Worm (Caenorhabditis elegans) whole organism, L2 larva: ENCODE results near the gene C08F11.17.

ENCODE experiments used
- F13H6.1 ChIP-seq: sonication (generic microtip); optimal IDR thresholded peaks from 2 replicates; lab custom pipeline; 2016; ENCODE audit warnings: missing genetic modification characterization, missing compliant biosample characterization
- R02D3.7 ChIP-seq: fragments of 150-350 bp; optimal IDR thresholded peaks from 2 replicates; lab custom pipeline; 2014; ENCODE audit warnings: missing biosample characterization, missing genetic modification characterization
- Y55F3AM.14 ChIP-seq: fragments of 200-800 bp; sonication (Bioruptor generic); optimal IDR thresholded peaks from 2 replicates; lab custom pipeline; 2018; ENCODE audit warnings: mild to moderate bottlenecking, missing genetic modification characterization, missing compliant biosample characterization
- ZK546.5 ChIP-seq: sonication (generic microtip); optimal IDR thresholded peaks from 2 replicates; lab custom pipeline; 2017; ENCODE audit warnings: missing biosample characterization, missing genetic modification characterization
- alr-1 ChIP-seq: fragments of 150-350 bp; optimal IDR thresholded peaks from 2 replicates; lab custom pipeline; 2014; ENCODE audit warnings: missing biosample characterization, missing genetic modification characterization
- aly-2 ChIP-seq: fragments of 150-350 bp; optimal IDR thresholded peaks from 2 replicates; lab custom pipeline; 2014; ENCODE audit warnings: missing biosample characterization, missing genetic modification characterization
- blmp-1 ChIP-seq: sonication (generic microtip); optimal IDR thresholded peaks from 2 replicates; lab custom pipeline; 2017; ENCODE audit warnings: missing genetic modification characterization, mild to moderate bottlenecking, missing compliant biosample characterization, antibody characterized with exemption, moderate library complexity; ENCODE audit not compliant: insufficient read depth
- crh-2 ChIP-seq: sonication (generic microtip); optimal IDR thresholded peaks from 2 replicates; lab custom pipeline; 2017; ENCODE audit warnings: missing biosample characterization, missing genetic modification characterization
- dmd-4 ChIP-seq: sonication (generic microtip); optimal IDR thresholded peaks from 2 replicates; lab custom pipeline; 2017; ENCODE audit warnings: missing biosample characterization, missing genetic modification characterization
- egl-27 ChIP-seq: sonication (generic microtip); optimal IDR thresholded peaks from 3 replicates; lab custom pipeline; 2017; ENCODE audit warnings: missing biosample characterization, missing genetic modification reagents, missing genetic modification characterization
- elt-3 ChIP-seq: sonication (generic microtip); optimal IDR thresholded peaks from 2 replicates; lab custom pipeline; 2017; ENCODE audit warnings: missing biosample characterization, missing genetic modification characterization
- fos-1 ChIP-seq: fragments of 150-350 bp; optimal IDR thresholded peaks from 2 replicates; lab custom pipeline; 2014; ENCODE audit warnings: missing biosample characterization, missing genetic modification characterization
- gmeb-1 ChIP-seq: fragments of 150-350 bp; optimal IDR thresholded peaks from 2 replicates; lab custom pipeline; 2014; ENCODE audit warnings: missing biosample characterization, missing genetic modification characterization
- lin-13 ChIP-seq: fragments of 150-350 bp; optimal IDR thresholded peaks from 2 replicates; lab custom pipeline; 2014; ENCODE audit warnings: missing biosample characterization, missing genetic modification reagents, missing genetic modification characterization
- lin-39 ChIP-seq: fragments of 150-350 bp; optimal IDR thresholded peaks from 2 replicates; lab custom pipeline; 2014; ENCODE audit warnings: missing biosample characterization, missing genetic modification reagents, missing genetic modification characterization
- mab-5 ChIP-seq: fragments of 150-350 bp; optimal IDR thresholded peaks from 2 replicates; lab custom pipeline; 2014; ENCODE audit warnings: missing biosample characterization, missing genetic modification characterization
- mbf-1 ChIP-seq: sonication (generic microtip); optimal IDR thresholded peaks from 2 replicates; lab custom pipeline; 2017; ENCODE audit warnings: missing biosample characterization, missing genetic modification characterization
- mdl-1 ChIP-seq, 2 experiments: fragments of 150-350 bp in 1 of 2; sonication (generic microtip) in 1 of 2; optimal IDR thresholded peaks; 2 replicates each; lab custom pipeline; 2017; ENCODE audit warnings: missing biosample characterization in 2 of 2, missing genetic modification characterization in 2 of 2
- nhr-11 ChIP-seq: fragments of 150-350 bp; optimal IDR thresholded peaks from 2 replicates; lab custom pipeline; 2014; ENCODE audit warnings: missing biosample characterization, missing genetic modification characterization
- nhr-12 ChIP-seq: fragments of 150-350 bp; optimal IDR thresholded peaks from 2 replicates; lab custom pipeline; 2014; ENCODE audit warnings: missing biosample characterization, missing genetic modification characterization
- nhr-129 ChIP-seq: fragments of 150-350 bp; optimal IDR thresholded peaks from 2 replicates; lab custom pipeline; 2014; ENCODE audit warnings: missing biosample characterization, missing genetic modification characterization
- nhr-21 ChIP-seq: fragments of 150-350 bp; optimal IDR thresholded peaks from 2 replicates; lab custom pipeline; 2014; ENCODE audit warnings: missing biosample characterization, missing genetic modification characterization
- nhr-237 ChIP-seq: fragments of 150-350 bp; optimal IDR thresholded peaks from 2 replicates; lab custom pipeline; 2014; ENCODE audit warnings: missing biosample characterization, missing genetic modification characterization
- nhr-77 ChIP-seq: fragments of 150-350 bp; optimal IDR thresholded peaks from 2 replicates; lab custom pipeline; 2014; ENCODE audit warnings: missing biosample characterization, missing genetic modification characterization
- peb-1 ChIP-seq: fragments of 150-350 bp; optimal IDR thresholded peaks from 2 replicates; lab custom pipeline; 2014; ENCODE audit warnings: missing biosample characterization, missing genetic modification characterization
- skn-1 ChIP-seq: sonication (generic microtip); optimal IDR thresholded peaks from 2 replicates; lab custom pipeline; 2017; ENCODE audit warnings: missing biosample characterization, missing genetic modification characterization
- sma-3 ChIP-seq: sonication (generic microtip); optimal IDR thresholded peaks from 2 replicates; lab custom pipeline; 2016; ENCODE audit warnings: missing genetic modification reagents, missing genetic modification characterization, missing compliant biosample characterization
- sma-9 ChIP-seq, 2 experiments: fragments of 150-350 bp in 1 of 2; sonication (generic microtip) in 1 of 2; optimal IDR thresholded peaks; 2 replicates each; lab custom pipeline; 2014 to 2016; ENCODE audit warnings: missing genetic modification characterization in 2 of 2, mild to moderate bottlenecking in 1 of 2, missing biosample characterization in 1 of 2, missing compliant biosample characterization in 1 of 2, missing genetic modification reagents in 1 of 2, moderate library complexity in 1 of 2
- snpc-4 ChIP-seq: fragments of 150-350 bp; optimal IDR thresholded peaks from 2 replicates; lab custom pipeline; 2014; ENCODE audit warnings: missing biosample characterization, missing genetic modification characterization
- unc-39 ChIP-seq: fragments of 150-350 bp; optimal IDR thresholded peaks from 2 replicates; lab custom pipeline; 2014; ENCODE audit warnings: missing biosample characterization, missing genetic modification characterization
- unc-62 ChIP-seq: fragments of 150-350 bp; optimal IDR thresholded peaks from 2 replicates; lab custom pipeline; 2014; ENCODE audit warnings: missing biosample characterization, missing genetic modification reagents, missing genetic modification characterization
- ztf-11 ChIP-seq: sonication (generic microtip); optimal IDR thresholded peaks from 2 replicates; lab custom pipeline; 2017; ENCODE audit warnings: missing biosample characterization, missing genetic modification characterization
- ztf-4 ChIP-seq: fragments of 150-350 bp; optimal IDR thresholded peaks from 2 replicates; lab custom pipeline; 2014; ENCODE audit warnings: missing biosample characterization, missing genetic modification characterization

Gene C08F11.17

ce11 chrIV:13682733-13683132, 32.6 kb upstream of the C08F11.17 start (continued):
- TF ChIP-seq mbf-1 (no peak), Y55F3AM.14 (GFP tag; lab: Kevin White, UChicago) (no peak), alr-1 (tag; lab: Kevin White, UChicago) (no peak), ztf-11 (no peak), peb-1 (tag; lab: Kevin White, UChicago) (no peak), nhr-21 (tag; lab: Kevin White, UChicago) (peak; percentile 91), F13H6.1 (tag; lab: Kevin White, UChicago) (peak; percentile 17), unc-62 (GFP tag; lab: Kevin White, UChicago) (peak; percentile 86), nhr-77 (no peak), sma-9 (GFP tag; optimal IDR thresholded peaks at IDR 0.05; lab: Kevin White, UChicago) (no peak), sma-9 (tag; optimal IDR thresholded peaks at IDR 0.05; lab: Kevin White, UChicago) (no peak), crh-2 (tag; lab: Kevin White, UChicago) (peak; percentile 57), snpc-4 (tag; lab: Kevin White, UChicago) (no peak), lin-13 (GFP tag; lab: Kevin White, UChicago) (no peak)

- no peak for TF ChIP-seq nhr-77
- TF ChIP-seq nhr-11 (tag; lab: Kevin White, UChicago) = no peak
- TF ChIP-seq R02D3.7 (tag; lab: Kevin White, UChicago) = no peak
- TF ChIP-seq sma-3 = no peak
- TF ChIP-seq crh-2 (tag; lab: Kevin White, UChicago) = no peak
- no peak for TF ChIP-seq skn-1 (tag; lab: Kevin White, UChicago)
- no peak for TF ChIP-seq ZK546.5 (tag; lab: Kevin White, UChicago)
- TF ChIP-seq dmd-4 = no peak
- no peak for TF ChIP-seq elt-3 (tag; lab: Kevin White, UChicago)
- TF ChIP-seq mbf-1 = no peak
- TF ChIP-seq unc-39 (tag; lab: Kevin White, UChicago) = no peak
- no peak for TF ChIP-seq nhr-129 (tag; lab: Kevin White, UChicago)
- TF ChIP-seq gmeb-1 = no peak
- TF ChIP-seq nhr-237 (tag; lab: Kevin White, UChicago) = no peak
- TF ChIP-seq egl-27 (tag; lab: Kevin White, UChicago) = no peak
Observed at ce11 chrIV:13679495-13679894, 29.4 kb upstream of the C08F11.17 start.

- TF ChIP-seq sma-9 (GFP tag; optimal IDR thresholded peaks at IDR 0.05; lab: Kevin White, UChicago) (no peak), sma-9 (tag; optimal IDR thresholded peaks at IDR 0.05; lab: Kevin White, UChicago) (no peak), blmp-1 (tag; lab: Kevin White, UChicago) (no peak), lin-39 (tag; lab: Kevin White, UChicago) (no peak), nhr-129 (tag; lab: Kevin White, UChicago) (no peak), nhr-21 (tag; lab: Kevin White, UChicago) (no peak), ZK546.5 (tag; lab: Kevin White, UChicago) (no peak), nhr-12 (no peak), fos-1 (tag; lab: Kevin White, UChicago) (no peak), unc-62 (GFP tag; lab: Kevin White, UChicago) (no peak), mdl-1 (tag; optimal IDR thresholded peaks at IDR 0.05; lab: Kevin White, UChicago) (no peak), mab-5 (tag; lab: Kevin White, UChicago) (no peak), ztf-4 (tag; lab: Kevin White, UChicago) (no peak), egl-27 (tag; lab: Kevin White, UChicago) (no peak), lin-13 (GFP tag; lab: Kevin White, UChicago) (no peak), ztf-11 (no peak), crh-2 (tag; lab: Kevin White, UChicago) (no peak)
Observed at ce11 chrIV:13678649-13679048, 28.5 kb upstream of the C08F11.17 start, which contains the start of gene srlf-26. Gene srlf-26 (plus strand): TSS chrIV:13678949.

ce11 chrIV:13673504-13673903, 23.4 kb upstream of the C08F11.17 start, which contains the start of gene oac-48:
Gene oac-48 (plus strand): TSS chrIV:13673804.
- no peak for TF ChIP-seq aly-2
- no peak for TF ChIP-seq egl-27 (tag; lab: Kevin White, UChicago)
- no peak for TF ChIP-seq elt-3 (tag; lab: Kevin White, UChicago)
- no peak for TF ChIP-seq alr-1 (tag; lab: Kevin White, UChicago)
- TF ChIP-seq ztf-11 = no peak
- no peak for TF ChIP-seq crh-2 (tag; lab: Kevin White, UChicago)
- TF ChIP-seq fos-1 (tag; lab: Kevin White, UChicago) = no peak
